Worm (Caenorhabditis elegans): Measurements from ENCODE around the gene T26C11.4.

DNA sequence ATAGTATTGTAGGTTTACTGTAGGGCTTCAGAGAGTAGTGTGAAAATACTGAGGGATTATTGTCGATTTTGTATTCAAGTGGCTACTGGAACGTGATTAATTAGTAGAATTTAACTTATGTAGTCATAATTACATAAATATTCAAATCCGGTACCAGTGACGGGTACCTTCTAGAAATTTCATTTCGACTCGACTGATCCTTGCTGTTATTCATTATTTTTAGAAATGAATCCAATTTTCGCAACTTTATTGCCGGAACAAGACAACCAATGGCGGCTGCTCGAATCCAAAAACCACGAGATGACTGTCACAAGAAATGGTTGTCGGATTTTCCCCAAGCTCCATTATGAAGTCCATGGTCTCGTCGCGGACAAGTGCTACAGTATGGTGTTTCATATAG is 19.6 kb upstream of the T26C11.4 start, which contains the start of gene tbx-41:
- TF ChIP-seq zag-1 (tag; optimal IDR thresholded peaks at IDR 0.05) (no peak), nhr-11 (tag; optimal IDR thresholded peaks at IDR 0.05) (no peak), unc-130 (tag; optimal IDR thresholded peaks at IDR 0.05) (no peak)
